Worm (Caenorhabditis elegans) whole organism, L2 larva: ENCODE measurements around the gene ule-4.

Source experiments
- ZK546.5 ChIP-seq: sonication (generic microtip); optimal IDR thresholded peaks from 2 replicates; lab custom pipeline; 2017; ENCODE audit warnings: missing biosample characterization, missing genetic modification characterization
- aly-2 ChIP-seq: fragments of 150-350 bp; optimal IDR thresholded peaks from 2 replicates; lab custom pipeline; 2014; ENCODE audit warnings: missing biosample characterization, missing genetic modification characterization
- elt-3 ChIP-seq: sonication (generic microtip); optimal IDR thresholded peaks from 2 replicates; lab custom pipeline; 2017; ENCODE audit warnings: missing biosample characterization, missing genetic modification characterization
- lin-39 ChIP-seq: fragments of 150-350 bp; optimal IDR thresholded peaks from 2 replicates; lab custom pipeline; 2014; ENCODE audit warnings: missing biosample characterization, missing genetic modification reagents, missing genetic modification characterization
- mdl-1 ChIP-seq, 2 experiments: fragments of 150-350 bp in 1 of 2; sonication (generic microtip) in 1 of 2; optimal IDR thresholded peaks; 2 replicates each; lab custom pipeline; 2017; ENCODE audit warnings: missing biosample characterization in 2 of 2, missing genetic modification characterization in 2 of 2
- nhr-11 ChIP-seq: fragments of 150-350 bp; optimal IDR thresholded peaks from 2 replicates; lab custom pipeline; 2014; ENCODE audit warnings: missing biosample characterization, missing genetic modification characterization
- nhr-23 ChIP-seq: fragments of 150-350 bp; optimal IDR thresholded peaks from 2 replicates; lab custom pipeline; 2014; ENCODE audit warnings: missing biosample characterization, missing genetic modification reagents, missing genetic modification characterization
- skn-1 ChIP-seq: sonication (generic microtip); optimal IDR thresholded peaks from 2 replicates; lab custom pipeline; 2017; ENCODE audit warnings: missing biosample characterization, missing genetic modification characterization
- unc-55 ChIP-seq: fragments of 150-350 bp; sonication (generic microtip); optimal IDR thresholded peaks from 3 replicates; lab custom pipeline; 2014; ENCODE audit warnings: missing biosample characterization, missing genetic modification reagents, missing genetic modification characterization
- unc-62 ChIP-seq: fragments of 150-350 bp; optimal IDR thresholded peaks from 2 replicates; lab custom pipeline; 2014; ENCODE audit warnings: missing biosample characterization, missing genetic modification reagents, missing genetic modification characterization
- ztf-11 ChIP-seq: sonication (generic microtip); optimal IDR thresholded peaks from 2 replicates; lab custom pipeline; 2017; ENCODE audit warnings: missing biosample characterization, missing genetic modification characterization

DNA sequence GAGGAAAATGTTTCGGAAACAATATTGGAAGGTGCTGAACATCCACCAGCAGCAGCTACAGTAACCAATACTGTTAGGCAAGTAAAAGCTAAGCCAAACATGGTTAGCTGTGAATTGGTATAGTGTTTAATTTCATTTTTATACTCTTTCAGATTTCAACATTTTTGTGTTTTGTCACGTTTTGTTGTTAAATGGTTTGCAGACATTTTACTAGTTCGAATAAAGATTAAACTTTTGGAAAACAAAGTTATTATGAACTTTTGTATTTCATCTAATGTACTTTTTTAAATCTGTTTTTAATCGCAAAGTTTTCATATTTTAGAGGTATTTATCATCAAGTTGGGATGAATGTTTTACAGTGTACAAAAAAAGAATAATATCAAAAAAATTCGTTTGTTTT, 2.8 kb upstream of the ule-4 start, which contains the start of gene C08F11.17:
- TF ChIP-seq mdl-1 (tag; optimal IDR thresholded peaks at IDR 0.05; lab: Kevin White, UChicago) = no peak
- no peak for TF ChIP-seq aly-2
- TF ChIP-seq ztf-11 (tag; lab: Kevin White, UChicago) = no peak
- no peak for TF ChIP-seq unc-62 (GFP tag; lab: Kevin White, UChicago)
- TF ChIP-seq nhr-23 (tag; lab: Kevin White, UChicago) = no peak
- no peak for TF ChIP-seq lin-39
- TF ChIP-seq skn-1 (tag; lab: Kevin White, UChicago) = no peak
- TF ChIP-seq nhr-11 (tag; lab: Kevin White, UChicago) = no peak
- TF ChIP-seq elt-3 (tag; lab: Kevin White, UChicago) = no peak
- no peak for TF ChIP-seq ZK546.5 (tag; lab: Kevin White, UChicago)
- no peak for TF ChIP-seq unc-55 (GFP tag; lab: Kevin White, UChicago)
